Worm (Caenorhabditis elegans): ENCODE data around the gene bgnt-1.1.

DNA sequence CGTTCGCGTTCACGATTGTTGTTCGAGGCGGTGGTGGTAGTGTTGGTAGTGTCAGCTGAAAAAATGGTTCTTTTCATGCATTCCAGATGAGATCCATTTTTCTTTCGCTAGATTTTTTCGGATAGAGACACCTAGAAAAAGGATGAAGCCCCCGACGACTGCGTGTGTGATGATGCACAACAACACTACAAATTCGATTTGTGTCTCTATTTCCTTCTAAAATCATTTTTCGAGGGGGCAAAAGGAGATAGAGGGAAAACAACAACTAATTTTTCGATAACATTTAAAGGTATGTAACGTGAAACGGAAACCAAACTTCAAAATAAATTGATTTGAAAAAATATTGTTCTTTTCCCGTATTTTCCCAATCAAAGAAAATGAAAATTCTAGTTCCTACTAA, 27.9 kb downstream of the bgnt-1.1 start:
- TF ChIP-seq flt-1 (GFP tag; IDR thresholded peaks at IDR 0.05), result no peak
- no peak for TF ChIP-seq med-1 (GFP tag; optimal IDR thresholded peaks at IDR 0.05; ENCODE audit: insufficient read depth)
- TF ChIP-seq T22C8.4 (GFP tag; IDR thresholded peaks at IDR 0.05), result no peak
- no peak for TF ChIP-seq ztf-23 (GFP tag; IDR thresholded peaks at IDR 0.05)
- no peak for TF ChIP-seq klf-2 (GFP tag; conservative IDR thresholded peaks at IDR 0.05)
- TF ChIP-seq cog-1 (tag; optimal IDR thresholded peaks at IDR 0.05), result no peak
- TF ChIP-seq tab-1 (GFP tag; IDR thresholded peaks at IDR 0.05), result no peak
- no peak for TF ChIP-seq ref-1 (GFP tag; conservative IDR thresholded peaks at IDR 0.05)
- TF ChIP-seq ztf-29 (GFP tag; IDR thresholded peaks at IDR 0.05), result no peak

All from whole organism, midembryonic.